Worm (Caenorhabditis elegans): ENCODE results near the gene fbxc-24.

fbxc-24 gene

DNA sequence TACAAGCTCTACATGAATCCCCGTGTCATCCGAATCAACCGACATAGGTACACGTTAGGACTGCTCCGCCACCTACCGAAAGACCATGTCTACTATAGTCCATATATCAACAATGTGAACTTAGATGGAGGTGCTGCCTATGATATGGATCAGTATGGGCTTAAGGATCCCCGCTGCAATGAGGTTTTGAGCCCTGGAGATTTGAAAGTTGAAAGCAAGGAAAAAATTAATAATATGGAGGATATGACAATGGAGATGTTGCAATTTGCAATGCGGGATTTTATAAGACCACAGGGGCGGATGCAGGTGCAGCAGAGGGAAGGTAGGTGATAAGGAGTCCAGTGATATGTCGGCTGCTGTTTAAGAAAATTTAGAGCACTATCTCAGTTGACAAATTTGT lies 40.1 kb downstream of the fbxc-24 start:
- TF ChIP-seq ZK546.5 (tag; optimal IDR thresholded peaks at IDR 0.05): no peak
- no peak for TF ChIP-seq nhr-43 (tag; optimal IDR thresholded peaks at IDR 0.05; ENCODE audit: poor library complexity, severe bottlenecking)
- no peak for TF ChIP-seq nhr-76 (tag; optimal IDR thresholded peaks at IDR 0.05)
- no peak for TF ChIP-seq elt-1 (tag; optimal IDR thresholded peaks at IDR 0.05)
- TF ChIP-seq fkh-2 (tag; optimal IDR thresholded peaks at IDR 0.05): no peak
- no peak for TF ChIP-seq hmg-11 (tag; optimal IDR thresholded peaks at IDR 0.05)
- no peak for TF ChIP-seq nhr-11 (tag; optimal IDR thresholded peaks at IDR 0.05)
- no peak for TF ChIP-seq ceh-28 (tag; optimal IDR thresholded peaks at IDR 0.05)
- no peak for TF ChIP-seq ztf-4 (tag; optimal IDR thresholded peaks at IDR 0.05)
- TF ChIP-seq ama-1 (optimal IDR thresholded peaks at IDR 0.05): no peak
- TF ChIP-seq daf-12 (tag; optimal IDR thresholded peaks at IDR 0.05): no peak
- TF ChIP-seq nhr-12 (tag; optimal IDR thresholded peaks at IDR 0.05): no peak
- TF ChIP-seq fos-1 (tag; optimal IDR thresholded peaks at IDR 0.05): no peak
- TF ChIP-seq jun-1 (tag; optimal IDR thresholded peaks at IDR 0.05): no peak
- no peak for TF ChIP-seq egl-27 (tag; optimal IDR thresholded peaks at IDR 0.05)
- no peak for TF ChIP-seq egl-5 (tag; optimal IDR thresholded peaks at IDR 0.05)
- TF ChIP-seq ceh-82 (tag; optimal IDR thresholded peaks at IDR 0.05): no peak
- TF ChIP-seq nhr-237 (tag; optimal IDR thresholded peaks at IDR 0.05): no peak
- TF ChIP-seq mml-1 (tag; optimal IDR thresholded peaks at IDR 0.05): no peak

DNA sequence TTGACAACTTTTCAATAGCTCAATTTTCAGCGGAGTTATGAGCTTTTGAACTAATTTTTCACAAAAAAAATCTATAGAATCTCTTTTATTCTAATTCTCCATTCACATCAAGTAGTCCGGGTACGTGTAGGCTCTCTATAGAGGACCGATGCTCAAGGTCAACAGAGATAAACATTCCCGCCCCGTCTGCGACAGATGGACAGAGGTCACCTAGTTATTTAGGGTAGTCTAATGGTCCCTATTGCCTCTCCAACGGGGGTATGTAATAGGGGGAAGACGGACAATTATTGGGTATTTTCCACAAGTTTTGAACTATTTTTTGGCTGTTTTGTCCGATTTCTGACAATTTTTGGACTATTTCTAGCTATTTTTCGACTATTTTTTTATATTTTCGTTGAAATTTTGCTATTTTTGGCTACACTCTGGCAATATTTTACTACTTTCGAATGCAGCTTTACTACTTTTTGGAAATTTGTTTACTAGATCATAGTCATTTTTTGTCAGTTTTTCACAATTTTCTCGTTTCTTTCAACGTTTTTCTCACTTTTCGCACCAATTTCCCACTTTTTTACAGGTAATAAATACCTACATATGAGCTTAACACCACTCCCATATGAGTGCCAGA lies 41.1 kb downstream of the fbxc-24 start, which contains the start of gene fbxc-51:
Gene fbxc-51, plus strand, starts transcription at position 575 of the 625 bp plus-strand sequence.
- TF ChIP-seq pha-4 (tag; optimal IDR thresholded peaks at IDR 0.05): no peak
- TF ChIP-seq fos-1 (tag; optimal IDR thresholded peaks at IDR 0.05): no peak
- no peak for TF ChIP-seq nhr-237 (tag; optimal IDR thresholded peaks at IDR 0.05)
- TF ChIP-seq elt-3 (tag; optimal IDR thresholded peaks at IDR 0.05): no peak
- TF ChIP-seq aly-2 (tag; optimal IDR thresholded peaks at IDR 0.05): no peak
- no peak for TF ChIP-seq nhr-12 (tag; optimal IDR thresholded peaks at IDR 0.05)
- no peak for TF ChIP-seq ama-1 (optimal IDR thresholded peaks at IDR 0.05)
- no peak for TF ChIP-seq mdl-1 (tag; optimal IDR thresholded peaks at IDR 0.05)
- TF ChIP-seq unc-62 (GFP tag; optimal IDR thresholded peaks at IDR 0.05): no peak
- TF ChIP-seq nhr-11 (tag; optimal IDR thresholded peaks at IDR 0.05): no peak
- TF ChIP-seq elt-2 (tag; optimal IDR thresholded peaks at IDR 0.05): no peak
- no peak for TF ChIP-seq nhr-77 (tag; optimal IDR thresholded peaks at IDR 0.05)
- no peak for TF ChIP-seq elt-1 (tag; optimal IDR thresholded peaks at IDR 0.05)
- no peak for TF ChIP-seq ceh-16 (tag; optimal IDR thresholded peaks at IDR 0.05)
- TF ChIP-seq nhr-28 (tag; optimal IDR thresholded peaks at IDR 0.05): no peak
- no peak for TF ChIP-seq skn-1 (tag; optimal IDR thresholded peaks at IDR 0.05)
- no peak for TF ChIP-seq nhr-67 (tag; optimal IDR thresholded peaks at IDR 0.05)

DNA sequence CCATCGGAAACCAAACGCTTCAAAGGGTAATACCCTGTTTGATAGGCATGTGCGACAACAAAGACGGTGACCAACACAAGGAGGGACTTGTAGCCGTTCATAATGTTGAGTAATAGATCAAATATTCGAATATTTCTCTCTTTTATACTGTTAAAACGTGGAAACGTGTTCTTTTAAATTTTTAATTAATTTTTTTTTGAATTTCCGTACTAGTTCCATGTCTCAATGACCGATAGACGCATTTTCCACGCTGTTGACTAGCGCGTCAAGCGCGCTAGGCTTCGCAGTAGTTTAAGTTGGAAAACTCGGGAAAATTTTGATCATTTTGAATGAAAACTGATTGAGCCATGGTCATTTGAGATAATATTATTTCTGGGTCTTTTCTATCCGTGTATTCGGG lies 42.7 kb downstream of the fbxc-24 start, which contains the start of gene Y46B2A.3:
Gene Y46B2A.3, minus strand, starts transcription at position 101 of the 400 bp plus-strand sequence.
- TF ChIP-seq ceh-9 (tag; optimal IDR thresholded peaks at IDR 0.05) (no peak), ztf-11 (tag; optimal IDR thresholded peaks at IDR 0.05) (no peak), eor-1 (tag; optimal IDR thresholded peaks at IDR 0.05) (no peak), nhr-43 (tag; optimal IDR thresholded peaks at IDR 0.05; ENCODE audit: poor library complexity, severe bottlenecking) (no peak), elt-2 (tag; optimal IDR thresholded peaks at IDR 0.05) (no peak), nhr-77 (tag; optimal IDR thresholded peaks at IDR 0.05) (no peak), egl-5 (tag; optimal IDR thresholded peaks at IDR 0.05) (no peak)

DNA sequence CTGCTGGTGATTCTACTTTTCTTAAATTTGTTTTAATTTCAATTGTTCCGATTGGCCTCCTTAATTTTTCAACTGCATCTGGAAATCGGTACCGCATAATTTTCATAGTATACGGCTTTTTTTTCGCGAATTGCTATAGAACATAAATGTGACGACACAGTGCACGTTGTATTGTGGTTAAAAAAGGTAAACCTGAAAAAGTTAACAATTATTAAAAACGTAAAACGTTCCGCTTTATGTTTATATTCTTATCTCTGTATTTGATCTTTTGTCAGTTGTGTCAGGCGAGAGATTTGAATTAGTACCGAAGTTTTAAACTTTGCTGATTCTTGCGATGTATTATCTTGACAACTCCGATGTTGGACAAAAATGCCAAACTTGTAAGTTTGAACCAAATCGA lies 47.9 kb downstream of the fbxc-24 start, which contains the start of gene Y46B2A.4:
Gene Y46B2A.4, plus strand, starts transcription at position 301 of the 400 bp plus-strand sequence.
- TF ChIP-seq ama-1 (optimal IDR thresholded peaks at IDR 0.05) (no peak), nhr-43 (tag; optimal IDR thresholded peaks at IDR 0.05; ENCODE audit: poor library complexity, severe bottlenecking) (no peak), jun-1 (tag; optimal IDR thresholded peaks at IDR 0.05) (no peak), ceh-28 (tag; optimal IDR thresholded peaks at IDR 0.05) (no peak), ZK546.5 (tag; optimal IDR thresholded peaks at IDR 0.05) (no peak), zag-1 (tag; optimal IDR thresholded peaks at IDR 0.05) (no peak), egl-5 (tag; optimal IDR thresholded peaks at IDR 0.05) (no peak), mml-1 (tag; optimal IDR thresholded peaks at IDR 0.05) (no peak), egl-27 (tag; optimal IDR thresholded peaks at IDR 0.05) (no peak), fos-1 (tag; optimal IDR thresholded peaks at IDR 0.05) (no peak), nfya-1 (tag; optimal IDR thresholded peaks at IDR 0.05; ENCODE audit: insufficient read depth) (no peak), unc-62 (GFP tag; optimal IDR thresholded peaks at IDR 0.05) (no peak), elt-1 (tag; optimal IDR thresholded peaks at IDR 0.05) (no peak), R02D3.7 (tag; optimal IDR thresholded peaks at IDR 0.05) (no peak), eor-1 (tag; optimal IDR thresholded peaks at IDR 0.05) (no peak), nhr-28 (tag; optimal IDR thresholded peaks at IDR 0.05) (no peak), skn-1 (tag; optimal IDR thresholded peaks at IDR 0.05) (no peak), fkh-2 (tag; optimal IDR thresholded peaks at IDR 0.05) (no peak), nhr-76 (tag; optimal IDR thresholded peaks at IDR 0.05) (no peak), elt-2 (tag; optimal IDR thresholded peaks at IDR 0.05) (no peak)

Data from whole organism, L3 larva.